Worm (Caenorhabditis elegans) whole organism, L4 larva: ENCODE measurements around the gene rnp-9.

Experiments
- F10B5.3 ChIP-seq: sonication (generic microtip); optimal IDR thresholded peaks from 2 replicates; lab custom pipeline; 2016; ENCODE audit warnings: mild to moderate bottlenecking, missing genetic modification characterization, missing compliant biosample characterization
- F26F4.8 ChIP-seq: fragments of 200-800 bp; sonication (Bioruptor generic); conservative IDR thresholded peaks from 2 replicates; pipeline ENCODE4 v1.3.6; 2022; ENCODE audit warnings: missing genetic modification characterization, missing compliant biosample characterization
- F44E2.7 ChIP-seq: fragments of 200-800 bp; sonication (Bioruptor generic); IDR thresholded peaks from 2 replicates; pipeline ENCODE4 v2.1.2; 2022; ENCODE audit warnings: missing genetic modification characterization, missing compliant biosample characterization
- F49E8.2 ChIP-seq: sonication (generic microtip); optimal IDR thresholded peaks from 2 replicates; lab custom pipeline; 2016; ENCODE audit warnings: missing compliant biosample characterization, mild to moderate bottlenecking, missing genetic modification characterization, borderline replicate concordance
- R02D3.7 ChIP-seq: fragments of 150-350 bp; sonication (generic microtip); optimal IDR thresholded peaks from 3 replicates; lab custom pipeline; 2014; ENCODE audit warnings: missing biosample characterization, missing genetic modification characterization
- T26A8.4 ChIP-seq: fragments of 200-800 bp; sonication (Bioruptor generic); IDR thresholded peaks from 2 replicates; pipeline ENCODE4 v1.3.6; 2022; ENCODE audit warnings: missing genetic modification characterization, missing compliant biosample characterization
- Y75B8A.6 ChIP-seq: fragments of 200-800 bp; sonication (Bioruptor generic); IDR thresholded peaks from 2 replicates; pipeline ENCODE4 v1.3.6; 2022; ENCODE audit warnings: missing genetic modification reagents, missing genetic modification characterization, missing compliant biosample characterization
- aha-1 ChIP-seq: fragments of 150-350 bp; peaks from one replicate; lab custom pipeline; 2014; ENCODE audit warnings: missing biosample characterization, missing genetic modification characterization
- arid-1 ChIP-seq: fragments of 200-800 bp; sonication (Bioruptor generic); conservative IDR thresholded peaks from 2 replicates; pipeline ENCODE4 v1.3.6; 2022; ENCODE audit warnings: missing genetic modification reagents, missing genetic modification characterization, missing compliant biosample characterization
- attf-4 ChIP-seq: sonication (generic microtip); optimal IDR thresholded peaks from 3 replicates; lab custom pipeline; 2017; ENCODE audit warnings: missing biosample characterization, missing genetic modification characterization
- ceh-44 ChIP-seq: fragments of 200-800 bp; sonication (Bioruptor generic); IDR thresholded peaks from 2 replicates; pipeline ENCODE4 v1.3.6; 2022; ENCODE audit warnings: missing genetic modification reagents, missing genetic modification characterization, missing compliant biosample characterization
- cey-2 ChIP-seq: sonication (generic microtip); optimal IDR thresholded peaks from 3 replicates; lab custom pipeline; 2017; ENCODE audit warnings: missing genetic modification characterization, mild to moderate bottlenecking, missing compliant biosample characterization, antibody characterized with exemption, borderline replicate concordance; ENCODE audit not compliant: insufficient read depth
- ctbp-1 ChIP-seq: fragments of 200-800 bp; sonication (Bioruptor generic); IDR thresholded peaks from 2 replicates; pipeline ENCODE4 v1.3.6; 2022; ENCODE audit warnings: missing genetic modification reagents, missing genetic modification characterization, missing compliant biosample characterization
- daf-16 ChIP-seq, 3 experiments: sonication (generic microtip); optimal IDR thresholded peaks; 2 replicates each; lab custom pipeline; 2016 to 2017; ENCODE audit warnings: missing genetic modification characterization in 3 of 3, missing genetic modification reagents in 3 of 3, mild to moderate bottlenecking in 2 of 3, missing compliant biosample characterization in 2 of 3, missing biosample characterization in 1 of 3, moderate library complexity in 1 of 3
- daf-19 ChIP-seq: fragments of 200-800 bp; sonication (Bioruptor generic); conservative IDR thresholded peaks from 2 replicates; pipeline ENCODE4 v1.3.6; 2022; ENCODE audit warnings: missing genetic modification characterization, missing compliant biosample characterization
- dmd-6 ChIP-seq: fragments of 200-800 bp; sonication (Bioruptor generic); IDR thresholded peaks from 2 replicates; pipeline ENCODE4 v1.3.6; 2022; ENCODE audit warnings: missing genetic modification reagents, missing genetic modification characterization, missing compliant biosample characterization
- egl-27 ChIP-seq: sonication (generic microtip); optimal IDR thresholded peaks from 3 replicates; lab custom pipeline; 2017; ENCODE audit warnings: missing biosample characterization, missing genetic modification reagents, missing genetic modification characterization
- fkh-10 ChIP-seq: fragments of 150-350 bp; optimal IDR thresholded peaks from 2 replicates; lab custom pipeline; 2014; ENCODE audit warnings: missing biosample characterization, missing genetic modification reagents, missing genetic modification characterization
- fos-1 ChIP-seq: fragments of 150-350 bp; optimal IDR thresholded peaks from 2 replicates; lab custom pipeline; 2014; ENCODE audit warnings: missing biosample characterization, missing genetic modification characterization
- hif-1 ChIP-seq, 2 experiments: sonication (generic microtip); optimal IDR thresholded peaks; 2 replicates each; lab custom pipeline; 2016 to 2017; ENCODE audit warnings: missing compliant biosample characterization in 2 of 2, missing genetic modification characterization in 2 of 2, missing genetic modification reagents in 2 of 2, missing genotype in 2 of 2, mild to moderate bottlenecking in 1 of 2
- hmg-1.1 ChIP-seq: fragments of 200-800 bp; sonication (Bioruptor generic); IDR thresholded peaks from 2 replicates; pipeline ENCODE4 v1.3.6; 2022; ENCODE audit warnings: missing genetic modification reagents, missing genetic modification characterization, missing compliant biosample characterization
- lim-7 ChIP-seq: fragments of 200-800 bp; sonication (Bioruptor generic); IDR thresholded peaks from 2 replicates; pipeline ENCODE4 v1.3.6; 2022; ENCODE audit warnings: missing genetic modification characterization, missing compliant biosample characterization
- lin-1 ChIP-seq: fragments of 200-800 bp; sonication (Bioruptor generic); IDR thresholded peaks from 2 replicates; pipeline ENCODE4 v1.3.6; 2022; ENCODE audit warnings: missing genetic modification reagents, missing genetic modification characterization, missing compliant biosample characterization
- lin-13 ChIP-seq: fragments of 150-350 bp; optimal IDR thresholded peaks from 2 replicates; lab custom pipeline; 2014; ENCODE audit warnings: missing biosample characterization, missing genetic modification reagents, missing genetic modification characterization
- lin-38 ChIP-seq: fragments of 200-800 bp; sonication (Bioruptor generic); IDR thresholded peaks from 2 replicates; pipeline ENCODE4 v1.3.6; 2022; ENCODE audit warnings: missing genetic modification reagents, missing genetic modification characterization, missing compliant biosample characterization
- lir-3 ChIP-seq: sonication (generic microtip); optimal IDR thresholded peaks from 2 replicates; lab custom pipeline; 2016; ENCODE audit warnings: mild to moderate bottlenecking, missing genetic modification characterization, missing compliant biosample characterization
- madf-5 ChIP-seq, 2 experiments: fragments of 200-800 bp; sonication (Bioruptor generic); IDR thresholded peaks; 2 replicates each; pipeline ENCODE4 v1.3.6; 2022; ENCODE audit warnings: missing compliant biosample characterization in 2 of 2, missing genetic modification characterization in 2 of 2
- mdl-1 ChIP-seq, 2 experiments: fragments of 150-350 bp in 1 of 2; sonication (generic microtip) in 1 of 2; optimal IDR thresholded peaks; 2 replicates each; lab custom pipeline; 2014 to 2017; ENCODE audit warnings: missing biosample characterization in 2 of 2, missing genetic modification characterization in 2 of 2
- mdt-29 ChIP-seq: fragments of 200-800 bp; sonication (Bioruptor generic); IDR thresholded peaks from 2 replicates; pipeline ENCODE4 v1.3.6; 2022; ENCODE audit warnings: missing genetic modification reagents, missing genetic modification characterization, missing compliant biosample characterization
- mep-1 ChIP-seq: fragments of 150-350 bp; sonication (generic microtip); optimal IDR thresholded peaks from 3 replicates; lab custom pipeline; 2014; ENCODE audit warnings: missing biosample characterization, missing genetic modification characterization
- nhr-10 ChIP-seq: fragments of 150-350 bp; optimal IDR thresholded peaks from 2 replicates; lab custom pipeline; 2014; ENCODE audit warnings: missing biosample characterization, missing genetic modification characterization
- nhr-102 ChIP-seq: sonication (generic microtip); optimal IDR thresholded peaks from 2 replicates; lab custom pipeline; 2016; ENCODE audit warnings: mild to moderate bottlenecking, missing genetic modification characterization, moderate library complexity, missing compliant biosample characterization
- nhr-111 ChIP-seq: fragments of 200-800 bp; sonication (Bioruptor generic); optimal IDR thresholded peaks from 2 replicates; lab custom pipeline; 2018; ENCODE audit warnings: mild to moderate bottlenecking, missing genetic modification characterization, missing compliant biosample characterization
- nhr-28 ChIP-seq: fragments of 150-350 bp; optimal IDR thresholded peaks from 2 replicates; lab custom pipeline; 2014; ENCODE audit warnings: missing biosample characterization, missing genetic modification characterization
- nhr-42 ChIP-seq: fragments of 200-800 bp; sonication (Bioruptor generic); IDR thresholded peaks from 2 replicates; pipeline ENCODE4 v1.3.6; 2022; ENCODE audit warnings: missing genetic modification characterization, missing compliant biosample characterization
- nhr-6 ChIP-seq: fragments of 150-350 bp; optimal IDR thresholded peaks from 2 replicates; lab custom pipeline; 2014; ENCODE audit warnings: missing biosample characterization, missing genetic modification characterization
- nhr-77 ChIP-seq: fragments of 150-350 bp; optimal IDR thresholded peaks from 2 replicates; lab custom pipeline; 2014; ENCODE audit warnings: missing biosample characterization, missing genetic modification characterization
- pha-4 ChIP-seq, 2 experiments: fragments of 150-350 bp in 1 of 2; fragments of 200-800 bp in 1 of 2; sonication (Bioruptor generic) in 1 of 2; IDR thresholded peaks in 1 of 2; optimal IDR thresholded peaks in 1 of 2; 2 replicates each; pipeline versions ENCODE4 v1.3.6 to Lab custom; 2014 to 2022; ENCODE audit warnings: missing genetic modification characterization in 2 of 2, missing genetic modification reagents in 2 of 2, missing biosample characterization in 1 of 2, missing compliant biosample characterization in 1 of 2
- php-3 ChIP-seq: fragments of 200-800 bp; sonication (Bioruptor generic); IDR thresholded peaks from 2 replicates; pipeline ENCODE4 v1.3.6; 2022; ENCODE audit warnings: missing genetic modification reagents, missing genetic modification characterization, missing compliant biosample characterization
- pqm-1 ChIP-seq: sonication (generic microtip); optimal IDR thresholded peaks from 2 replicates; lab custom pipeline; 2017; ENCODE audit warnings: missing biosample characterization, missing genetic modification characterization
- saeg-2 ChIP-seq: fragments of 200-800 bp; sonication (Bioruptor generic); IDR thresholded peaks from 2 replicates; pipeline ENCODE4 v1.3.6; 2022; ENCODE audit warnings: missing genetic modification reagents, missing genetic modification characterization, missing compliant biosample characterization
- sdz-12 ChIP-seq: fragments of 200-800 bp; sonication (Bioruptor generic); optimal IDR thresholded peaks from 2 replicates; lab custom pipeline; 2018; ENCODE audit warnings: mild to moderate bottlenecking, missing genetic modification characterization, missing compliant biosample characterization
- snpc-4 ChIP-seq: fragments of 150-350 bp; optimal IDR thresholded peaks from 2 replicates; lab custom pipeline; 2014; ENCODE audit warnings: missing biosample characterization, missing genetic modification characterization
- spr-3 ChIP-seq: fragments of 200-800 bp; sonication (Bioruptor generic); optimal IDR thresholded peaks from 2 replicates; lab custom pipeline; 2018; ENCODE audit warnings: mild to moderate bottlenecking, missing genetic modification characterization, missing compliant biosample characterization
- tag-97 ChIP-seq: fragments of 200-800 bp; sonication (Bioruptor generic); IDR thresholded peaks from 2 replicates; pipeline ENCODE4 v1.3.6; 2022; ENCODE audit warnings: missing genetic modification characterization, missing compliant biosample characterization
- tra-1 ChIP-seq: fragments of 200-800 bp; sonication (Bioruptor generic); IDR thresholded peaks from 2 replicates; pipeline ENCODE4 v1.3.6; 2022; ENCODE audit warnings: missing genetic modification reagents, missing genetic modification characterization, missing compliant biosample characterization
- unc-62 ChIP-seq, 3 experiments: fragments of 150-350 bp in 1 of 3; sonication (generic microtip); optimal IDR thresholded peaks in 2 of 3; peaks in 1 of 3; 1 replicate in 1 of 3; 2 replicates in 2 of 3; lab custom pipeline; 2014 to 2017; ENCODE audit warnings: missing biosample characterization in 3 of 3, missing genetic modification characterization in 3 of 3, missing genetic modification reagents in 3 of 3, missing genotype in 1 of 3
- vab-7 ChIP-seq: fragments of 200-800 bp; sonication (Bioruptor generic); IDR thresholded peaks from 2 replicates; pipeline ENCODE4 v1.3.6; 2022; ENCODE audit warnings: missing genetic modification reagents, missing genetic modification characterization, missing compliant biosample characterization
- zfp-2 ChIP-seq: sonication (generic microtip); optimal IDR thresholded peaks from 2 replicates; lab custom pipeline; 2016; ENCODE audit warnings: mild to moderate bottlenecking, missing genetic modification characterization, missing compliant biosample characterization
- zip-11 ChIP-seq: fragments of 200-800 bp; sonication (Bioruptor generic); IDR thresholded peaks from 2 replicates; pipeline ENCODE4 v1.3.6; 2022; ENCODE audit warnings: missing genetic modification characterization, missing compliant biosample characterization
- ztf-7 ChIP-seq: fragments of 150-350 bp; optimal IDR thresholded peaks from 2 replicates; lab custom pipeline; 2014; ENCODE audit warnings: missing biosample characterization, missing genetic modification characterization

Gene rnp-9

DNA sequence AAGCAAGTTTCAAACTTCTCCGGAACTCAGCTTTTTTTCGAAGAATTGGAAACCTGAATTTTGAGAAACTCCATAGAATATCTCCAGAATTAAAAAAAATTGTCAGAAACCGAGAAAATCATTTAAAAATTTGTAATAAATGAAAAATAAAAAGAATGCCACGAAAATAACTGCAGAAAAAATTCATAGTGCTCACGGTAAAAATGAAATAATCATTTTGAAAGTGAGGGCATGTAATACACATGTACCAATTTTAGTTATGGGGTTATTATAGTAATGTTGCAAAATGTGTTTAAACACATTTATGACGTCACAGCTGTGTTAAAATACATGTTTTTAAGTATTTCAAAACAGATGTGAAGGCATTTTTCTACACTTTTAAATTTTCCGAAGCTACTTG is 49.8 kb downstream of the rnp-9 start (continued):
- TF ChIP-seq nhr-42 (GFP tag; lab: Robert Waterston, UW): no peak
- TF ChIP-seq pqm-1: no peak
- TF ChIP-seq daf-19: no peak
- TF ChIP-seq fkh-10 (GFP tag; lab: Kevin White, UChicago): no peak
- no peak for TF ChIP-seq egl-27 (tag; lab: Kevin White, UChicago)
- 0 out of 2 replicates have a peak, but pooled peaks have one; percentile 30 for TF ChIP-seq tag-97
- TF ChIP-seq ctbp-1 (GFP tag; lab: Robert Waterston, UW): no peak
- peak; percentile 10; the same call in 1 of the 2 replicates for TF ChIP-seq lin-38 (GFP tag; lab: Robert Waterston, UW)
- no peak for TF ChIP-seq sdz-12 (GFP tag; lab: Kevin White, UChicago)
- no peak for TF ChIP-seq ztf-7
- peak; percentile 54 for TF ChIP-seq T26A8.4 (GFP tag; lab: Robert Waterston, UW)
- no peak for TF ChIP-seq zfp-2 (tag; lab: Kevin White, UChicago)
- no peak for TF ChIP-seq attf-4 (tag; lab: Kevin White, UChicago)
- TF ChIP-seq arid-1 (GFP tag; lab: Robert Waterston, UW): 0 out of 2 replicates have a peak, but pooled peaks have one; percentile 20
- TF ChIP-seq F10B5.3 (tag; lab: Kevin White, UChicago): no peak
- TF ChIP-seq mep-1: no peak
- 0 out of 2 replicates have a peak, but pooled peaks have one; percentile 51 for TF ChIP-seq saeg-2 (GFP tag; lab: Robert Waterston, UW)
- no peak for TF ChIP-seq nhr-111 (GFP tag; lab: Kevin White, UChicago)
- no peak for TF ChIP-seq mdl-1 (tag; optimal IDR thresholded peaks at IDR 0.05; lab: Kevin White, UChicago)
- no peak for TF ChIP-seq Y75B8A.6 (GFP tag; lab: Robert Waterston, UW)
- no peak for TF ChIP-seq F44E2.7
- no peak for TF ChIP-seq lin-1 (GFP tag; lab: Robert Waterston, UW)
- no peak for TF ChIP-seq nhr-77
- no peak for TF ChIP-seq hmg-1.1 (GFP tag; lab: Robert Waterston, UW)
- TF ChIP-seq nhr-28: no peak
- TF ChIP-seq ceh-44 (GFP tag; lab: Robert Waterston, UW): no peak
- no peak for TF ChIP-seq vab-7 (GFP tag; lab: Robert Waterston, UW)
- TF ChIP-seq lir-3: no peak
- no peak for TF ChIP-seq unc-62 (GFP tag; optimal IDR thresholded peaks at IDR 0.05 in 1 of 2; lab: Kevin White, UChicago)
- no peak for TF ChIP-seq unc-62 (tag; optimal IDR thresholded peaks at IDR 0.05; lab: Kevin White, UChicago)
- no peak for TF ChIP-seq hif-1 (tag; optimal IDR thresholded peaks at IDR 0.05; lab: Kevin White, UChicago)
- no peak for TF ChIP-seq lin-13 (GFP tag; lab: Kevin White, UChicago)
- no peak for TF ChIP-seq F26F4.8 (GFP tag; lab: Robert Waterston, UW)
- no peak for TF ChIP-seq pha-4 (GFP tag; IDR thresholded peaks at IDR 0.05; lab: Robert Waterston, UW)
- no peak for TF ChIP-seq pha-4 (tag; optimal IDR thresholded peaks at IDR 0.05; lab: Kevin White, UChicago)
- peak; percentile 55 for TF ChIP-seq nhr-102 (tag; lab: Kevin White, UChicago)
- no peak for TF ChIP-seq F49E8.2 (tag; lab: Kevin White, UChicago)
- no peak for TF ChIP-seq tra-1 (GFP tag; lab: Robert Waterston, UW)
- no peak for TF ChIP-seq aha-1 (tag; lab: Kevin White, UChicago)
- no peak for TF ChIP-seq daf-16 (GFP tag; optimal IDR thresholded peaks at IDR 0.05; lab: Kevin White, UChicago)
- peak; percentile 44 for TF ChIP-seq daf-16 (tag; optimal IDR thresholded peaks at IDR 0.05; lab: Kevin White, UChicago)
- TF ChIP-seq nhr-6 (tag; lab: Kevin White, UChicago): no peak
- TF ChIP-seq madf-5 (GFP tag; IDR thresholded peaks at IDR 0.05; lab: Robert Waterston, UW): no peak
- TF ChIP-seq lim-7 (GFP tag; lab: Robert Waterston, UW): no peak
- no peak for TF ChIP-seq cey-2 (tag; lab: Kevin White, UChicago)
- no peak for TF ChIP-seq fos-1 (tag; lab: Kevin White, UChicago)
- TF ChIP-seq nhr-10 (tag; lab: Kevin White, UChicago): no peak
- no peak for TF ChIP-seq dmd-6 (GFP tag; lab: Robert Waterston, UW)
- no peak for TF ChIP-seq mdt-29
- TF ChIP-seq R02D3.7 (tag; lab: Kevin White, UChicago): no peak
- peak; percentile 48 for TF ChIP-seq php-3 (GFP tag; lab: Robert Waterston, UW)
- TF ChIP-seq snpc-4 (tag; lab: Kevin White, UChicago): no peak
- no peak for TF ChIP-seq spr-3 (GFP tag; lab: Kevin White, UChicago)
- no peak for TF ChIP-seq zip-11
